Worm (Caenorhabditis elegans): ENCODE results near the gene famp-1.
A peak's percentile ranks its signal among the peaks of the same experiment; 100 is the strongest.

famp-1 gene

ce11 chrIV:2281353-2281976 lies 18.0 kb upstream of the famp-1 start:
- TF ChIP-seq snpc-1.3 (tag; optimal IDR thresholded peaks at IDR 0.05; ENCODE audit: insufficient read depth) (no peak), nhr-80 (tag; optimal IDR thresholded peaks at IDR 0.05) (peak; percentile 86), ama-1 (optimal IDR thresholded peaks at IDR 0.05) (peak; percentile 65), ama-1 (GFP tag; optimal IDR thresholded peaks at IDR 0.05) (no peak), F22D6.2 (tag; optimal IDR thresholded peaks at IDR 0.05) (no peak), let-607 (tag; optimal IDR thresholded peaks at IDR 0.05) (peak in 1 of 2 experiments; percentile 3), nfyb-1 (GFP tag; IDR thresholded peaks at IDR 0.05) (0 out of 2 replicates have a peak, but pooled peaks have one; percentile 11), egl-44 (GFP tag; IDR thresholded peaks at IDR 0.05) (no peak), C06A6.2 (GFP tag; conservative IDR thresholded peaks at IDR 0.05) (no peak), attf-6 (GFP tag; IDR thresholded peaks at IDR 0.05) (no peak), F55B11.4 (tag; optimal IDR thresholded peaks at IDR 0.05; ENCODE audit: borderline replicate concordance, insufficient read depth) (no peak), nfya-1 (tag; optimal IDR thresholded peaks at IDR 0.05; ENCODE audit: borderline replicate concordance, insufficient read depth) (no peak), egrh-3 (GFP tag; IDR thresholded peaks at IDR 0.05) (peak; percentile 41; the same call in 1 of the 2 replicates), hsf-1 (GFP tag; IDR thresholded peaks at IDR 0.05) (no peak), cebp-2 (GFP tag; IDR thresholded peaks at IDR 0.05) (no peak), tbp1 (GFP tag; optimal IDR thresholded peaks at IDR 0.05) (peak; percentile 30), F37B4.10 (GFP tag; IDR thresholded peaks at IDR 0.05) (no peak), ccch-3 (GFP tag; optimal IDR thresholded peaks at IDR 0.05) (no peak), ztf-26 (tag; optimal IDR thresholded peaks at IDR 0.05) (peak; percentile 51), K11D2.4 (GFP tag; IDR thresholded peaks at IDR 0.05) (no peak), lin-40 (tag; optimal IDR thresholded peaks at IDR 0.05) (peak; percentile 46), C17E4.6 (GFP tag; IDR thresholded peaks at IDR 0.05) (no peak), F33H1.4 (GFP tag; IDR thresholded peaks at IDR 0.05) (0 out of 2 replicates have a peak, but pooled peaks have one; percentile 26), F57C9.4 (tag; optimal IDR thresholded peaks at IDR 0.05) (no peak), cebp-1 (GFP tag; IDR thresholded peaks at IDR 0.05) (no peak), cebp-1 (tag; optimal IDR thresholded peaks at IDR 0.05) (peak; percentile 38), F49E8.2 (tag; optimal IDR thresholded peaks at IDR 0.05; ENCODE audit: insufficient read depth) (no peak), lin-26 (GFP tag; IDR thresholded peaks at IDR 0.05) (no peak), ekl-4 (GFP tag; IDR thresholded peaks at IDR 0.05) (no peak), atf-7 (tag; optimal IDR thresholded peaks at IDR 0.05) (peak; percentile 17), F10E7.11 (tag; optimal IDR thresholded peaks at IDR 0.05) (no peak), dox-1 (GFP tag; IDR thresholded peaks at IDR 0.05) (0 out of 2 replicates have a peak, but pooled peaks have one; percentile 36), hmg-20 (GFP tag; IDR thresholded peaks at IDR 0.05) (no peak), Y79H2A.3 (GFP tag; conservative IDR thresholded peaks at IDR 0.05) (no peak)

ce11 chrIV:2276543-2276942 lies 13.1 kb upstream of the famp-1 start:
- TF ChIP-seq mcd-1 (GFP tag; IDR thresholded peaks at IDR 0.05) (peak; percentile 33; the same call in 1 of the 2 replicates), lsl-1 (GFP tag; optimal IDR thresholded peaks at IDR 0.05) (peak; percentile 58), madf-8 (GFP tag; conservative IDR thresholded peaks at IDR 0.05) (peak; percentile 17; the same call in 1 of the 2 replicates), madf-6 (GFP tag; IDR thresholded peaks at IDR 0.05) (peak; percentile 67), xnd-1 (tag; optimal IDR thresholded peaks at IDR 0.05) (peak; percentile 68)
